Comparison of ENCODE assay signal across 5 worm cellular contexts in the genomic region with DNA sequence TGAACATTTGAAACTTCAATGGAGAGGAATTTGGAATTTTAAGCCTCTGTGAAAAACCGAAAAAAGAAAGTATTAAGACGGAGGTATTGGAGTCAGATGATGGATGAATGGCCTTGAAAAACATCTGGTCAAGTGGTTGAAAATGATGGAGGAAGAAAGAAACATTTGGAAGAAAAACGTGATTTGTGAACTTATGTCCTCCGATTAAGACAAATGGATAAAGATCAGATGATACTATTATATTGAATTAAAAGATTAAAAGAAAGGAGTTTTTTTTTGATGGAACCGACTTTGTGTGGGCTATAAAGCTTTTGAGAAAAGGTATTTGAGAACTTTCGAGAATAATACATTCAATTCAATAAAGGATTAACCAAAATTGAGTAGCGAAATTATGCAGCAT.
TF ChIP-seq lines count a peak whose summit lies in the region.

No protein-coding gene starts in this region.

TF ChIP-seq in whole organism, L1 larva, 84 proteins besides CTCF, POLR2A, EP300 and RAD21 (continues in another document):
- no peak for TF ChIP-seq aha-1 (tag; optimal IDR thresholded peaks at IDR 0.05; lab: Kevin White, UChicago)
- no peak for TF ChIP-seq lir-3 (tag; optimal IDR thresholded peaks at IDR 0.05; lab: Kevin White, UChicago; ENCODE audit: poor library complexity)
- TF ChIP-seq nhr-77 (tag; optimal IDR thresholded peaks at IDR 0.05; lab: Kevin White, UChicago) = no peak
- TF ChIP-seq fkh-10 (GFP tag; optimal IDR thresholded peaks at IDR 0.05; lab: Kevin White, UChicago) = no peak
- TF ChIP-seq sup-37 (GFP tag; optimal IDR thresholded peaks at IDR 0.05; lab: Kevin White, UChicago) = no peak
- no peak for TF ChIP-seq ceh-88 (GFP tag; IDR thresholded peaks at IDR 0.05; lab: Robert Waterston, UW)
- TF ChIP-seq mdl-1 (tag; optimal IDR thresholded peaks at IDR 0.05; lab: Kevin White, UChicago) = no peak
- peak; percentile 83 for TF ChIP-seq nhr-20 (tag; optimal IDR thresholded peaks at IDR 0.05; lab: Kevin White, UChicago)
- no peak for TF ChIP-seq tlp-1 (tag; optimal IDR thresholded peaks at IDR 0.05; lab: Kevin White, UChicago)
- no peak for TF ChIP-seq isw-1 (GFP tag; IDR thresholded peaks at IDR 0.05; lab: Robert Waterston, UW)
- peak; percentile 84 for TF ChIP-seq lin-14 (GFP tag; optimal IDR thresholded peaks at IDR 0.05; lab: Kevin White, UChicago)
- TF ChIP-seq nhr-47 (tag; optimal IDR thresholded peaks at IDR 0.05; lab: Kevin White, UChicago) = peak; percentile 53
- TF ChIP-seq nhr-90 (tag; optimal IDR thresholded peaks at IDR 0.05; lab: Kevin White, UChicago; ENCODE audit: poor library complexity) = peak; percentile 45
- no peak for TF ChIP-seq ceh-63 (GFP tag; optimal IDR thresholded peaks at IDR 0.05; lab: Kevin White, UChicago)
- TF ChIP-seq sptf-1 (tag; optimal IDR thresholded peaks at IDR 0.05; lab: Kevin White, UChicago) = no peak
- no peak for TF ChIP-seq xbp-1 (tag; optimal IDR thresholded peaks at IDR 0.05; lab: Kevin White, UChicago)
- TF ChIP-seq ama-1 (optimal IDR thresholded peaks at IDR 0.05; lab: Kevin White, UChicago) = no peak
- no peak for TF ChIP-seq nhr-12 (tag; optimal IDR thresholded peaks at IDR 0.05; lab: Kevin White, UChicago)

TF ChIP-seq in whole organism, L2 larva, 48 proteins besides CTCF, POLR2A, EP300 and RAD21:
- TF ChIP-seq egl-27 (tag; optimal IDR thresholded peaks at IDR 0.05; lab: Kevin White, UChicago) (peak; percentile 2), nhr-129 (tag; optimal IDR thresholded peaks at IDR 0.05; lab: Kevin White, UChicago) (peak; percentile 9), sma-9 (GFP tag; optimal IDR thresholded peaks at IDR 0.05; lab: Kevin White, UChicago) (peak; percentile 71), sma-9 (tag; optimal IDR thresholded peaks at IDR 0.05; lab: Kevin White, UChicago) (no peak), sem-4 (tag; optimal IDR thresholded peaks at IDR 0.05; lab: Kevin White, UChicago) (peak; percentile 34), lsy-2 (tag; optimal IDR thresholded peaks at IDR 0.05; lab: Kevin White, UChicago) (peak in 1 of 2 experiments; percentile 18), nhr-25 (tag; optimal IDR thresholded peaks at IDR 0.05; lab: Kevin White, UChicago) (peak; percentile 80), unc-55 (GFP tag; optimal IDR thresholded peaks at IDR 0.05; lab: Kevin White, UChicago) (peak; percentile 49), gmeb-1 (tag; optimal IDR thresholded peaks at IDR 0.05; lab: Kevin White, UChicago) (no peak), ceh-16 (tag; optimal IDR thresholded peaks at IDR 0.05; lab: Kevin White, UChicago) (no peak)

TF ChIP-seq in whole organism, L3 larva, 47 proteins besides CTCF, POLR2A, EP300 and RAD21:
- peak; percentile 40 for TF ChIP-seq nhr-23 (tag; optimal IDR thresholded peaks at IDR 0.05; lab: Kevin White, UChicago)
- TF ChIP-seq nhr-43 (tag; optimal IDR thresholded peaks at IDR 0.05; lab: Kevin White, UChicago; ENCODE audit: poor library complexity, severe bottlenecking) = peak; percentile 26
- peak; percentile 64 for TF ChIP-seq nhr-25 (tag; optimal IDR thresholded peaks at IDR 0.05; lab: Kevin White, UChicago)
- peak; percentile 61 for TF ChIP-seq elt-1 (tag; optimal IDR thresholded peaks at IDR 0.05; lab: Kevin White, UChicago)
- TF ChIP-seq daf-12 (tag; optimal IDR thresholded peaks at IDR 0.05; lab: Kevin White, UChicago) = no peak
TF ChIP-seq in whole organism, L3 larva: peak in this region for 4.

TF ChIP-seq in whole organism, L4 larva, 104 proteins besides CTCF, POLR2A, EP300 and RAD21:
- TF ChIP-seq rbr-2 (tag; optimal IDR thresholded peaks at IDR 0.05; lab: Kevin White, UChicago) = no peak
- peak in 1 of 2 experiments; percentile 7 for TF ChIP-seq lsy-2 (tag; optimal IDR thresholded peaks at IDR 0.05; lab: Kevin White, UChicago)
- peak; percentile 46 for TF ChIP-seq dve-1 (tag; optimal IDR thresholded peaks at IDR 0.05; lab: Kevin White, UChicago; ENCODE audit: insufficient read depth)
- TF ChIP-seq daf-8 (GFP tag; IDR thresholded peaks at IDR 0.05; lab: Robert Waterston, UW) = no peak
- peak in 1 of 2 experiments; percentile 87 for TF ChIP-seq unc-62 (GFP tag; optimal IDR thresholded peaks at IDR 0.05 in 1 of 2; lab: Kevin White, UChicago)
- TF ChIP-seq unc-62 (tag; optimal IDR thresholded peaks at IDR 0.05; lab: Kevin White, UChicago) = no peak
- TF ChIP-seq hlh-11 (tag; optimal IDR thresholded peaks at IDR 0.05; lab: Kevin White, UChicago) = peak; percentile 17
- no peak for TF ChIP-seq pqm-1 (tag; optimal IDR thresholded peaks at IDR 0.05; lab: Kevin White, UChicago)
- 0 out of 2 replicates have a peak, but pooled peaks have one; percentile 50 for TF ChIP-seq tra-1 (GFP tag; IDR thresholded peaks at IDR 0.05; lab: Robert Waterston, UW)
- TF ChIP-seq ceh-20 (GFP tag; IDR thresholded peaks at IDR 0.05; lab: Robert Waterston, UW) = peak; percentile 44; the same call in 1 of the 2 replicates
- TF ChIP-seq dmd-6 (GFP tag; IDR thresholded peaks at IDR 0.05; lab: Robert Waterston, UW) = peak; percentile 28; the same call in 1 of the 2 replicates
- peak in 1 of 2 experiments; percentile 4 for TF ChIP-seq mdl-1 (tag; optimal IDR thresholded peaks at IDR 0.05; lab: Kevin White, UChicago)
- TF ChIP-seq duxl-1 (tag; optimal IDR thresholded peaks at IDR 0.05; lab: Kevin White, UChicago; ENCODE audit: poor library complexity) = no peak
- peak; percentile 32 for TF ChIP-seq mep-1 (tag; optimal IDR thresholded peaks at IDR 0.05; lab: Kevin White, UChicago)
- TF ChIP-seq hlh-30 (tag; optimal IDR thresholded peaks at IDR 0.05; lab: Kevin White, UChicago; ENCODE audit: insufficient read depth) = peak; percentile 89
- TF ChIP-seq nhr-28 (tag; optimal IDR thresholded peaks at IDR 0.05; lab: Kevin White, UChicago) = peak; percentile 50
- TF ChIP-seq aha-1 (tag; lab: Kevin White, UChicago) = peak; percentile 98

TF ChIP-seq in whole organism, young adult, 124 proteins besides CTCF, POLR2A, EP300 and RAD21:
- TF ChIP-seq nhr-90 (tag; optimal IDR thresholded peaks at IDR 0.05; lab: Kevin White, UChicago) (no peak), him-1 (tag; optimal IDR thresholded peaks at IDR 0.05; lab: Kevin White, UChicago) (no peak), nhr-120 (GFP tag; IDR thresholded peaks at IDR 0.05; lab: Robert Waterston, UW) (no peak), lin-35 (GFP tag; optimal IDR thresholded peaks at IDR 0.05; lab: Kevin White, UChicago) (peak in 1 of 3 experiments; percentile 6), chd-7 (tag; optimal IDR thresholded peaks at IDR 0.05; lab: Kevin White, UChicago) (no peak), ceh-27 (GFP tag; optimal IDR thresholded peaks at IDR 0.05; lab: Kevin White, UChicago) (peak; percentile 17), madf-6 (GFP tag; IDR thresholded peaks at IDR 0.05; lab: Robert Waterston, UW) (no peak), lin-26 (GFP tag; IDR thresholded peaks at IDR 0.05; lab: Robert Waterston, UW) (0 out of 2 replicates have a peak, but pooled peaks have one; percentile 19), akir-1 (GFP tag; optimal IDR thresholded peaks at IDR 0.05; lab: Kevin White, UChicago) (no peak), ekl-4 (GFP tag; IDR thresholded peaks at IDR 0.05; lab: Robert Waterston, UW) (no peak), atf-7 (tag; optimal IDR thresholded peaks at IDR 0.05; lab: Kevin White, UChicago) (no peak), sdz-38 (tag; optimal IDR thresholded peaks at IDR 0.05; lab: Kevin White, UChicago) (no peak)
